Worm (Caenorhabditis elegans) whole organism, L4 larva: ENCODE data around the gene K10H10.5.

Source experiments
- cey-2 ChIP-seq: sonication (generic microtip); optimal IDR thresholded peaks from 3 replicates; lab custom pipeline; 2017; ENCODE audit warnings: missing genetic modification characterization, mild to moderate bottlenecking, missing compliant biosample characterization, antibody characterized with exemption, borderline replicate concordance; ENCODE audit not compliant: insufficient read depth
- madf-9 ChIP-seq: fragments of 200-800 bp; sonication (Bioruptor generic); conservative IDR thresholded peaks from 2 replicates; pipeline ENCODE4 v1.3.6; 2022; ENCODE audit warnings: missing genetic modification reagents, missing genetic modification characterization, missing compliant biosample characterization
- snpc-4 ChIP-seq: fragments of 150-350 bp; optimal IDR thresholded peaks from 2 replicates; lab custom pipeline; 2014; ENCODE audit warnings: missing biosample characterization, missing genetic modification characterization

DNA sequence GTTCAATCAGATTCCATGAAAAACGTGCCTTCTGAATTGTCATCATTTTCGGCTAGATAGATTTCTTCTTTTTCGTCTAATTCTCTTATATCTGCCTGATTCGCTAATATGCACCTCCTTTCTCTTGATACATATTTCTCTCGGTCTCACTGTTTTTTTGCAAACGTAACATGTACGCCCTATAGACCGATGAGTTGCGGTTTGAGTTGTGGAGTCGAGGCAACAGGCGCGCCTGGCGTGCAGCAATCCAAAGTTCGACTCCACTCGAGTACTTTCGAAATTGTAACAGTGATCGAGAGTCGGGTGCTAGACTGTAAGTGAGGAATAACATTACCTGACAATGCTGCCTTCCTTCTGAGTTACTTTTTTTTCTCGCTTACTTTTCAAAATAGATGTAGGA is 4.7 kb upstream of the K10H10.5 start:
- TF ChIP-seq cey-2 (tag; lab: Kevin White, UChicago) (peak; percentile 26), madf-9 (peak; percentile 79), snpc-4 (tag; lab: Kevin White, UChicago) (peak; percentile 66)
